Fruit fly (Drosophila melanogaster): ENCODE data around the gene SCCRO4.

DNA sequence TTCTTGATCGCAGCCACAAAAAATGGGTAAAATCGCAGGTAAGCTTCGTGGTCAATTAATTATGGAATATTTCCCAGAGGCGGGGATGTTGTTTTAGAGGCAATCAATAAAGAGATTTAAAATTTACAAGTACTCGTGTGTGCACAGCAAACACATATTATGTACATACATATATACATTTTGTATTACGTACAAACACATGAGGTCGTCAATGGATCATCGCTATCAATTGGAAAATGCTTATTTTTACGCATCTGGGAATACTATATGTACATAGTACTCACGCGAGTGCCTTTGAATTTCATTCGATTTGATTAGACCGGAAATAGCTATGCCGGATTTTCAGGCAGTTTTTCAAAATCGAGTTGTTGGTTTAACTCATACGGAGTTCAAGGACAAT, 18.5 kb downstream of the SCCRO4 start:
- TF ChIP-seq CG8478 (optimal IDR thresholded peaks at IDR 0.05) (no peak), psq (optimal IDR thresholded peaks at IDR 0.05) (no peak), EcR (GFP tag; optimal IDR thresholded peaks at IDR 0.05) (no peak)

Data from whole organism.